Worm (Caenorhabditis elegans) whole organism, L4/young adult: Measurements from ENCODE around the gene spig-9.

ENCODE experiments used
- W03F9.2 ChIP-seq: fragments of 150-350 bp; optimal IDR thresholded peaks from 2 replicates; lab custom pipeline; 2014; ENCODE audit warnings: missing biosample characterization, missing genetic modification characterization
- dao-5 ChIP-seq: sonication (generic microtip); optimal IDR thresholded peaks from 2 replicates; lab custom pipeline; 2016; ENCODE audit warnings: missing genotype, missing genetic modification characterization, moderate library complexity, missing compliant biosample characterization
- him-1 ChIP-seq: sonication (generic microtip); optimal IDR thresholded peaks from 2 replicates; lab custom pipeline; 2016; ENCODE audit warnings: missing genotype, missing genetic modification reagents, missing genetic modification characterization, missing compliant biosample characterization

Gene spig-9

DNA sequence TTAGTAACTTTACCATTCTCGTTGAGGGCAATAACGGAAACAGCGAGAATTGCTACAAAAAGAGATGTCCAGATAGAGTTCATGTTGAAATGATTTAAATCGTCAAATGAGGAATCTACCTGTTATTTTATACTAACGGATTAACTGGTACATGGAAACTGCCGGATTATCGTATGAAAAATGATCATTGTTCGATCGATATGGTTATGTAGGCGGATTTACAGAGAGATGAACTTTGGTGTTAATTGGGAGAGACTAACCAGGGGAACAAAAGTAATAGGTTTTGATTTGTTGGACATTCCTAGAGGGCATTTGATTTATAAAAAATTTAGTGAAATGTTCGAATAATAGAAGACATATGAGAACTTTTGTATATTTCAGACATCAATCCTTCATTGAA lies at the start of gene spig-9:
TSS of gene spig-9 (minus strand) at position 101 of the 400 bp plus-strand sequence.
- TF ChIP-seq dao-5 (tag; lab: Kevin White, UChicago) (no peak), W03F9.2 (tag; lab: Kevin White, UChicago) (no peak), him-1 (tag; lab: Kevin White, UChicago) (no peak)

DNA sequence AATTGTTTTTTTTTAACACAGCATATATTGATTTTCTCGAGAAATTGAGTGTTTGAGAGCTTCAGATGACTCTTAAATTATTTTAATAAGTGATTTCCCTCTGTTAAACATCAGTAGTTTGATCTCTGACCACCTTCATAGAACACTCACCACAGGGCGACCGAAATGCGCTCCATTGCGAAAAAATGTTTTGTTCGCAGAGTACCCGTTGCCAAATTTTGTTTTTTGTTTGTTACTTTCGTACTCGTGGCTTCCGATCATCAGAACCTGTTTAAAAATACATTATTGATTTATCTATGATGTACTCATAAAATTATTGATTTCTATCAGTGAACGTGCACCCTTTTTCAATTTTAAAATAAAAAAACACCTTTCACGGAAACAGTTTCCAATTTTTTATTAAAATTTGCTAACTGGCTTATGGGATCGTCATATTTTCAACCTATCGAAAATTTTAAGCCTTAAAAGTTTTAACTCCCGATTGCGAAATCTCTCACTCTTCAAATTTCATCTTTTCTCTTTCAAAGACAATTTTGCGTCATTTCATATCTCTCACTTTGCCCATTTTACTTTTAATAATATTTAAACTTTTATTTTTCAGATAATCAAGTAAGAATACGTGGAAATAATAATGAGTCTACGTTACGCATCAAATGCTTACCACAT lies 49.1 kb upstream of the spig-9 start, which contains the start of gene letm-1:
TSS of gene letm-1 (plus strand) at position 598 of the 666 bp plus-strand sequence.
- TF ChIP-seq W03F9.2 (tag; lab: Kevin White, UChicago) (no peak), him-1 (tag; lab: Kevin White, UChicago) (no peak)

DNA sequence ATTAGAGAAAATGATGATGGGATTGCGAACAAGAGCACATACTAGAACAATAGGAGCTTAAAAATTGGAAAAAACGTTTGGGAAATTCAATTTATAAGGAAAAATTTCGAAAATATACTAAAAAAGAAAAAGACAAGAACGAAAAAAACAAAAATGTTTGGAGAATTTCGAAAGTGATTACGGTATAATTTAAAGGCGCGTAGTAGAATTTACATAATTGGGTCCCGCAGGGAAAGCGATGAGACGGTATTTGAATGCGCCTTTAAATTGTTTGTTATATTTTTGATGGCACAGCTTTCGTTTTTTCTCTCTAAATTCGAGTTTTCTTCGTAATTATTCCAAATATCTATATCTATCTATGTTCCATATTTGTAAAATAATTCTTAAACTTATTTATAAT lies 48.4 kb upstream of the spig-9 start:
- TF ChIP-seq W03F9.2 (tag; lab: Kevin White, UChicago), result peak; percentile 68
- no peak for TF ChIP-seq him-1 (tag; lab: Kevin White, UChicago)
- no peak for TF ChIP-seq dao-5 (tag; lab: Kevin White, UChicago)

DNA sequence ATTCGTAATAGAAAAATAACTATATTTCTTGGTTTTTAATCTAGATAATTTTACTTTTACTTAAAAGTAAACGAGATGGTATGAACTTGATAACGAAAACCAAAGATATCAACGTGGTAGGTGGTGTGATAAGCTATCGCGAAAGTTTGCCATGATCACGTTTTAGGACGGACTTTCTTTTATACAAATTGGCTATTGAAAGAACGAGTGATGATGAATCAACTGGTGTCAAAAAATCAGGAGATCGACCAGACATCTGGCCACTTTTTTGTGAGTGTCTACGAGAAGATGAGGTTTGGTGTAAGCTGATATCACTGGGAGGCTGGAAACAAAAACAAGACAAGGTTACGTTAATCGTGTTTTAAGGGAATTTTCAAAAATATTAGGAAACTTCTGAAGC lies 47.5 kb upstream of the spig-9 start:
- TF ChIP-seq him-1 (tag; lab: Kevin White, UChicago) (no peak), dao-5 (tag; lab: Kevin White, UChicago) (no peak), W03F9.2 (tag; lab: Kevin White, UChicago) (no peak)

DNA sequence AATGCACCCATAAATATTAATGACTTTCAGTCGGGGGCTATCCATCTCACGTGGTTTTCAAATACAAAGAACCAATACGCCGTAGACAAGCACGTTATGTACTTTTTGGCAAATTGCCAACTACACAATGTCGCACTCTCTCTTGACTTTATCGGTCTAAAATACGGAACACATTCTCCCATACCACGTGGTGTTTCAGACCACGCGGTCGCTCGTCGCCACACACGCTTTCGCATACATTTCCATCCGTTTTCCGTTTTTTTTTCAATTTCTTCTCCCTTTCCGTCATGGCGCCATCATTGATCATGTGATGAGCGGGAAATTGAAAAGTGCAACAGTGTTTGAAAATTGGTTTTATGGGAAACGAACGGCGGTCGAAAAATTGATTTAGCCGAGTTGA lies 46.9 kb upstream of the spig-9 start:
- TF ChIP-seq W03F9.2 (tag; lab: Kevin White, UChicago), result peak; percentile 28
- TF ChIP-seq him-1 (tag; lab: Kevin White, UChicago), result no peak
- no peak for TF ChIP-seq dao-5 (tag; lab: Kevin White, UChicago)

DNA sequence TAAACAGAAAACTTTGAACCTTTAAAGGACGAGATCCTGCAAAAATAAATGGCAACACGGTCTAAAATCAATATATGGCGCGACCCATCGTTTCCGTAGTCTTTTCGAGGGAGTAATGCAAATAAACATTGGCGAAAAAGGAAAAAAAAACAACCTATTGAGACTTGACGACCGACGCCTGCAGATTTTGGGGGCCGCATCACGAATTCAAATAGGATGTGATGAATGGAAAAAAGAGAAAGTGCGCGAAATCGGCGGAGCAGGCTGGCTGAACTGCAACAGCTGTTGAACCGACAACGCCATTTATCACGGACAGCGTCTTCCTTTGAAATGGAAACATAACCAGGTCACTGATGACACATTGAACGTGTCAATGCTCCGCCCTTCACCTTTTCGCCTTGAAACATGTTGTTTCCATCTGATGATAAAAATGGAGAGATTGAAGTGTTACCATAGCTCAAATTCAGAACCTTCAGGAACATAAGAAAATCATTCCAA lies 46.2 kb upstream of the spig-9 start:
- no peak for TF ChIP-seq him-1 (tag; lab: Kevin White, UChicago)
- TF ChIP-seq dao-5 (tag; lab: Kevin White, UChicago), result no peak
- TF ChIP-seq W03F9.2 (tag; lab: Kevin White, UChicago), result no peak

DNA sequence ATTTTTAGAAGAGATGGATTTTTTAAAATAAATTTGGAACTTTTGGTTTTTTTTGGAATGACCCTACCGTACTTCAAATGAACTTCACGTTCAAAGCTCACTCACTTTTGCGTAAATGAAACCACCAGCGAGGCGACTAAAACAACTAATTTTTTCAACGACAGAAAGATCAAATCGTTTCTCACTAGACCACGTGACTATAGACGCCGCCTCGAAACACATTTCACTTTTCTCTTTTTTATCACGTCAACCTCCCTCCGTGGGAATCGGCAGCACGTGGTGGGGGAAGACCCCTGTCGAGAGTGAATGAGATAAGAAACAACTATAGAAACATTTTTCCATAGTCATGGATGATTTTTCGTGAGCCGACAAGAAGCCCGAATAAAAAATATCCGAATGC lies 45.6 kb upstream of the spig-9 start:
- TF ChIP-seq W03F9.2 (tag; lab: Kevin White, UChicago) (peak; percentile 29), him-1 (tag; lab: Kevin White, UChicago) (no peak)

DNA sequence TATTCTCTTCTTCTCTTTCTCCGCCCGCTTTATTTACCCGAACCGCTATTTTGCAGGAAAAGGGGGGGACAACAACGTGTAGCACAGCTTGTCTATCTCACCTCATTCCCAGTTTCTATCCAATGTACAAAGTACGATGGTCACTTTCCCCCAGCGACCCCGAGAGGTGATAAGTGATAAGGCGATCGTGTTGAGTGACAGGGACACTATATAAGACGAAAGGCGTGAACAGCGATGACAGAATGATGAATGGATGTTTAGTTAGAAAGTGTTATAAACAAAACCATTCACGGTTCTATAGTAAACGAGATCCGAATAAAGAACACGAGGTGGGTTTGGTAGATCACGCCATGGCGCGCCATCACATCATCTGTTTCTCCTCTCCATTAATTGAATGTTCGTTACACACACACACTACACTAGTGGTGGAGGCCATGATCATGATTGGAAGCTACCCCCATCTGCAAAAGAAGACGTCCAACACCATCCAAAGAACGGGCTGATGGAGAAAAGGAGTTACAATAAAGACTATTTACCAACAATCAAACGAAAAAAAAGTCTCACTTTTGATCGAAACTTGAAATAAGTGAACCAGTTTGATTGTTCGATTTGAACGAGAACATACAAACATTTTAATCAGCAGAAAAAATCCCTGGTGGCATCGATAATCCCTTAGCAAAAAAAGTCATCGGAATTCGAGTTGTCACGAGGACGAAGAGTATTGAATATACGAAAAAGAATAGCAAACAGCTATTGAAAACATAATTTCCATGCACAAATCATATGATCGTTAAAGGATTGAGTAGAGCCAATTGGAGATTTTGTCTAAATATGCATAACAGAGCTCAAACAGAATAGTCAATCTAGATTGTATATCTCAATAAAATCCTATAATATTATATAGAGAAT lies 44.9 kb upstream of the spig-9 start:
- no peak for TF ChIP-seq W03F9.2 (tag; lab: Kevin White, UChicago)
- no peak for TF ChIP-seq him-1 (tag; lab: Kevin White, UChicago)
- no peak for TF ChIP-seq dao-5 (tag; lab: Kevin White, UChicago)

DNA sequence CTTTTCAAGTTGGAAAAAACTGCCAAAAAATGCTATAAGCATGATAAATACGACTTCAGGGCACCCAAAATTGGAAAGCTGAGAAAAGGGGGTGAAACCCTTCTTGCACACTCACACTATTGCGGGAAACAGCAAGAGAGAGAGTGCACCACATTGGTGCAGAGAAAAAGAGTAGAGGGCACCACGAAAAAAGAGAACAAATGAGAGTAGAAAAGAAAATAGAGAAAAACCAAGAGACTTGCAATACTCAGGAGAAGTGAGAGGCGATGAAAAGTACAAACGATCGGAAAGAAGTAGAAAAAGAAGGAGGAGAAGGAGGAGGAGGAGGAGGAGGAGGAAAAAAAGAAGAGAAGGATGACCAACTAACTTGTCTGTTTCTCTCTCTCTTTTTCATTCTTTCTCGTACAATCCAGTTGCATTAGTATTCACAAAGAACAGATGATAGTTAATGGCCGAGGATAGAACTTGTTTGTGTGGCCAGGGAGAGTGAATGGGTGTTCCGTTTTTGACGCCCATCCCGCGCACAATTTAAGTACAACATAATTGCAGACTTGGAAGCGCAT lies 43.6 kb upstream of the spig-9 start:
- TF ChIP-seq W03F9.2 (tag; lab: Kevin White, UChicago), result no peak
- TF ChIP-seq him-1 (tag; lab: Kevin White, UChicago), result peak; percentile 48

DNA sequence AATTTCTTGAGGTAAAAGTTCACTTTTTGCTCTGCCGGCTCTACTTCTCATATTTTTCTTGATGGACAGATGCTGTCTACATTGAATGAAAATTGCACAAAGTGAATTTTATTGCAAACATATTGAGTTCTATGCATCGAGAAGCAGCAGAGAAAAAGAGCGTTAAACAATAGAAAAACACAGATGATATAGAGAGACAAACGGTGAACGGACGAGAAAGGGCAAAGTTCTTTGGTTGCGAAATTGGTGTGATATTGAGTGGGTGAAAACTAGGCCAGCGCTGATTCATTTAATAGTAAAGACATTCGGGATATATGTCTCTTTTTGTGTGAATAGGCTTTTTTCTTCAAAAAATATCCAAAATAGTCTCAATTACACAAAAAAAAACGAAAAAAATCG lies 42.7 kb upstream of the spig-9 start:
- TF ChIP-seq dao-5 (tag; lab: Kevin White, UChicago) (no peak), him-1 (tag; lab: Kevin White, UChicago) (no peak), W03F9.2 (tag; lab: Kevin White, UChicago) (no peak)

DNA sequence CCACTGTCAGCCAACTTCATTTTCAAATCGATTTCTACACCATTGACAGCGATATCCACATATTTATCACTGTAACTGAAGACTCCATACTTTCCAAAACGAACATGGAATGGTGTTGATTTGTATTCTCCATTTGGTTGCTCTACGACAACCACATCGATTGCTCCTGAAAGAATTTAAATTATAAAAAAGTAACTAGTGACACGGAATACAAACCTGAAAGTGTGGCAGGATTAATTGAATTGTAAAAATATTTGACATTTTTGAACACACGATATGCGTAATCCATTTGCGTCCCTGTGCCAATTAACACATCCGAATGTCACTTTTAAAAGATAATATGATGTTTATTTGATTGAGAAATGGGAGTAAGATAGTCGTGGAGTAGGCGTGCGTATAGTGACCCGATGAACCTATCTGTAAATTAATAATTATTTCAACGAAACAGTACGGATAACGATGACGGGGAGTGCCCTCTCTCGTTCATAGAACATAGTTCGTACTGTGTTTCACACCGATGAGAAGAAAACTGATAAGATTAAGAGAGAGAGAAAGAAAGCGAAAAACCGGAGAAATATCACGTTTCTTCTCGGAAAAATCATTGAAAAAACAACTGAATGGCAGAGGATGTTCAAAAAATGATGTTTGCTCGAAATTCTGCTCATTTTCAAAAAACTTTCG lies 42.2 kb upstream of the spig-9 start, which contains the start of gene lpin-1:
TSS of gene lpin-1 (minus strand) at position 417 of the 681 bp plus-strand sequence.
- TF ChIP-seq him-1 (tag; lab: Kevin White, UChicago) (no peak), dao-5 (tag; lab: Kevin White, UChicago) (no peak), W03F9.2 (tag; lab: Kevin White, UChicago) (no peak)

DNA sequence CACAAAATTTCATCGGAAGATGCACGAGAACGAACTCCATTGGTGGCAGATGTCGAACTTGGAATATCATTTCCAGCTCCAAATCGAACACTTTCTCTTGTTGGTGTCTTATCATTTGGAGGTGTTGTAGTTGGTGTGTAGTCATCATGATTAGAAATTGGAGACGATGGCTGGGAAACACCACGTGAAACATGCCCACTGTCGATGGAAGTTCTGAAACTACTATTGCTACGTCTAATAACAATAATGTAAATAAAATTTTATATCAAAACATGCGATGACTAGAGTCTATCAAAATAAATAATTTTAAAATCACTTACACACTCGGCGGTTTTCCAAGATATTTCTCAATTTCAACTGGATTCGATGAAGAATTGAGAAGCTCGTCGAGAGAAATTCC lies 40.6 kb upstream of the spig-9 start:
- TF ChIP-seq W03F9.2 (tag; lab: Kevin White, UChicago) (no peak), dao-5 (tag; lab: Kevin White, UChicago) (no peak), him-1 (tag; lab: Kevin White, UChicago) (no peak)
